Fruit fly (Drosophila melanogaster): Measurements from ENCODE around the gene CG31909.

CG31909 gene

dm6 chr2L:7256144-7256543 is 1.2 kb upstream of the CG31909 start:
- TF ChIP-seq CG1620 (GFP tag; optimal IDR thresholded peaks at IDR 0.05) (no peak), CG12768 (GFP tag; optimal IDR thresholded peaks at IDR 0.05) (no peak), CG33017 (tag; optimal IDR thresholded peaks at IDR 0.05) (no peak), Mnt (GFP tag; optimal IDR thresholded peaks at IDR 0.05) (no peak), Crg-1 (GFP tag; optimal IDR thresholded peaks at IDR 0.05) (no peak), cnc (optimal IDR thresholded peaks at IDR 0.05) (no peak)

DNA sequence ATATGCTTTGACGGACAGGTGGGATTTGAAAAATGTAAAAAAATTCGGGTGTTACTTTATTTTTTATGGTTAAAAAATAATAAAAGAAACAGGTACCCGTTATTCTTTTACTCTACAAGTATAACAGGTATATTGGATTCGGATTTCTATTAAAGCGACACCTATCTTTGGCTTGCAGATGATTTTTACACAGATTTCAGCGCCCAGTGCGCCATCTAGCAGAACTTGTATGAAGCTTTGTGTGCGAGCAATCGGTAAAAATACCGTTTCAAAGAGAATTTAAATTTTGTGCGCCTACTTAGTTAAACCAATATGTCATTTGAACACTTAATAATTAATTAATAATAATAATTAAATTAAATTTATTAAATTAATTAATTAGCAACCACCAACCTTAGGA is 793 bp downstream of the CG31909 start:
- TF ChIP-seq tj (GFP tag; optimal IDR thresholded peaks at IDR 0.05) (no peak), CG14711 (tag; optimal IDR thresholded peaks at IDR 0.05) (no peak), CG1620 (GFP tag; optimal IDR thresholded peaks at IDR 0.05) (peak; percentile 18), CG5204 (GFP tag; optimal IDR thresholded peaks at IDR 0.05) (no peak), toe (GFP tag; optimal IDR thresholded peaks at IDR 0.05) (no peak), Clk (GFP tag; optimal IDR thresholded peaks at IDR 0.05) (no peak), Hr96 (GFP tag; optimal IDR thresholded peaks at IDR 0.05) (peak; percentile 20)

dm6 chr2L:7259500-7259899 is 2.2 kb downstream of the CG31909 start:
- TF ChIP-seq CG1620 (GFP tag; optimal IDR thresholded peaks at IDR 0.05) (no peak), toe (GFP tag; optimal IDR thresholded peaks at IDR 0.05) (no peak), CG14711 (tag; optimal IDR thresholded peaks at IDR 0.05) (no peak), Crg-1 (GFP tag; optimal IDR thresholded peaks at IDR 0.05) (no peak), CG5204 (GFP tag; optimal IDR thresholded peaks at IDR 0.05) (no peak), kay (GFP tag; ENCODE audit: borderline replicate concordance) (no peak), Clk (GFP tag; optimal IDR thresholded peaks at IDR 0.05) (no peak), Mnt (GFP tag; optimal IDR thresholded peaks at IDR 0.05) (no peak), bab1 (GFP tag; optimal IDR thresholded peaks at IDR 0.05) (no peak)

DNA sequence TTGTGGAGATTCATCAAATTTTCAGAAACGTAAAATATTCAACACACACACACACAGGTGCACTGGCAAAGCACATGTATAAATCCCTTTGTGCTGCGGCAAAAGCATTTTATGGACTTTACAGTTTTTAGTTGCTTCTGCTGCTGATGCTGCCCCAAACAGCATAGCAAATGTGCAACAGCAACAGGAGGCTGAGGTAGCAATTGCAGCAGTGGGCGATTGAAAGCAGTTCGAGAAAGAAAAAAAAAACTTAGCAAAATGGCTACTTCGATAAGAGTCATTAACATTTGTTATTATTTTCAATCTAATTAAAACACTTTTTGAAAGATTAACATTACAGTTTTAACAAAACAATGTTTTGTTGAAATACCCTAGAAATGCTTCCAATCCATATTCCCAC is 2.9 kb downstream of the CG31909 start:
- peak; percentile 72 for TF ChIP-seq kay (GFP tag; ENCODE audit: borderline replicate concordance)
- no peak for TF ChIP-seq ovo (GFP tag; optimal IDR thresholded peaks at IDR 0.05)
- TF ChIP-seq CG33017 (tag; optimal IDR thresholded peaks at IDR 0.05), result no peak
- no peak for TF ChIP-seq bab1 (GFP tag; optimal IDR thresholded peaks at IDR 0.05)
- no peak for TF ChIP-seq cnc (optimal IDR thresholded peaks at IDR 0.05)
- TF ChIP-seq Hr96 (GFP tag; optimal IDR thresholded peaks at IDR 0.05), result no peak

- no peak for TF ChIP-seq CG7045 (GFP tag; optimal IDR thresholded peaks at IDR 0.05)
- no peak for TF ChIP-seq CG33017 (tag; optimal IDR thresholded peaks at IDR 0.05)
- no peak for TF ChIP-seq Hr96 (GFP tag; optimal IDR thresholded peaks at IDR 0.05)
- TF ChIP-seq bab1 (GFP tag; optimal IDR thresholded peaks at IDR 0.05), result no peak
- TF ChIP-seq cnc (optimal IDR thresholded peaks at IDR 0.05), result no peak
- TF ChIP-seq ovo (GFP tag; optimal IDR thresholded peaks at IDR 0.05), result no peak
- TF ChIP-seq CG12768 (GFP tag; optimal IDR thresholded peaks at IDR 0.05), result no peak
- TF ChIP-seq CG1620 (GFP tag; optimal IDR thresholded peaks at IDR 0.05), result no peak
- no peak for TF ChIP-seq Mnt (GFP tag; optimal IDR thresholded peaks at IDR 0.05)
- no peak for TF ChIP-seq toe (GFP tag; optimal IDR thresholded peaks at IDR 0.05)
- TF ChIP-seq kay (GFP tag; ENCODE audit: borderline replicate concordance), result no peak
- TF ChIP-seq cic (GFP tag; optimal IDR thresholded peaks at IDR 0.05), result no peak
- no peak for TF ChIP-seq CG5204 (GFP tag; optimal IDR thresholded peaks at IDR 0.05)
- no peak for TF ChIP-seq tj (GFP tag; optimal IDR thresholded peaks at IDR 0.05)
- TF ChIP-seq CG7101 (tag; optimal IDR thresholded peaks at IDR 0.05), result no peak
Observed at dm6 chr2L:7261989-7262388, 4.7 kb downstream of the CG31909 start.

DNA sequence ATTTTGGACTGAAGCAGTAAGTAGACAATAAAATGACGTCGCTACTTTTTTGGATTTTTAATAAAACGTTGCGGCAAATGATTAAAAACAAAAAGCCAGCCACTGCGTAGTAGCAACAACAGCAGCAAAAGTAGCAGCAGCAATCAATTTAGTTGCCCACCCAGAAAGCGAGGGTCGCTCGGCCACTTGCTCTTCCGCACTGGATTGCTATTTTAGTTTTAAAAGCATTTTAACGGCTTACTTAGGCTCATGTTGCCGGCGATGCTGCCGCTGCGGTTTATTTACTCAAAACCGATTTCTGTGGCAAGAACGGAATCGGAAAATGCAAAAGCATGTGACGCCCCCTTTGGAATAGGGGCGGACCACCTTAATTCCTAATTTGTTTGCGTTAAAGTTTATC is 5.3 kb downstream of the CG31909 start:
- TF ChIP-seq toe (GFP tag; optimal IDR thresholded peaks at IDR 0.05) (no peak), CG7045 (GFP tag; optimal IDR thresholded peaks at IDR 0.05) (no peak), Hr96 (GFP tag; optimal IDR thresholded peaks at IDR 0.05) (no peak), CG11617 (GFP tag; optimal IDR thresholded peaks at IDR 0.05) (no peak), CG14711 (tag; optimal IDR thresholded peaks at IDR 0.05) (no peak), CG1620 (GFP tag; optimal IDR thresholded peaks at IDR 0.05) (no peak), CG33017 (tag; optimal IDR thresholded peaks at IDR 0.05) (no peak), CG5204 (GFP tag; optimal IDR thresholded peaks at IDR 0.05) (no peak), cnc (optimal IDR thresholded peaks at IDR 0.05) (no peak), CG12768 (GFP tag; optimal IDR thresholded peaks at IDR 0.05) (no peak), ovo (GFP tag; optimal IDR thresholded peaks at IDR 0.05) (no peak), cic (GFP tag; optimal IDR thresholded peaks at IDR 0.05) (no peak), Clk (GFP tag; optimal IDR thresholded peaks at IDR 0.05) (no peak), kay (GFP tag; ENCODE audit: borderline replicate concordance) (no peak), tj (GFP tag; optimal IDR thresholded peaks at IDR 0.05) (no peak), bab1 (GFP tag; optimal IDR thresholded peaks at IDR 0.05) (no peak), CG7101 (tag; optimal IDR thresholded peaks at IDR 0.05) (no peak)

DNA sequence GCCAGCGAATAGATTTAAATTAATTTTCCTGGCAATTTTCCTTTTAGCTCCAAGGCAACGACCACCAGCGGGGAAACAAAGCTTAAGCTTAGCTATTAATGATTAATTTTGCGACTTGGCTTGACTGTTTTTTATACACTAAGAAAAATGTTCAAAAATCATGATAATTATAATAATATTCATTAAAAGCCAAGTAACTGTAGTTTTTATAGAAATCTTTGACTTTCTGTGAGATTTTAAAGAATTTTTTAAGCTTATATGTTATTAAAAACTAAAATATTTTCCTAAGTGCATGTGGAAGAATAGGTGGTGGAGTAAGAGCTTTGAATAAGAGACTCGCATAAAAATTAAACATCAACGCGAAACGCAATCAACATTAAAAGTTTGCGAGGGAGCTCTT is 7.1 kb downstream of the CG31909 start:
- TF ChIP-seq Crg-1 (GFP tag; optimal IDR thresholded peaks at IDR 0.05), result no peak
- TF ChIP-seq ovo (GFP tag; optimal IDR thresholded peaks at IDR 0.05), result no peak
- TF ChIP-seq CG5204 (GFP tag; optimal IDR thresholded peaks at IDR 0.05), result no peak
- no peak for TF ChIP-seq toe (GFP tag; optimal IDR thresholded peaks at IDR 0.05)
- TF ChIP-seq CG12768 (GFP tag; optimal IDR thresholded peaks at IDR 0.05), result no peak
- TF ChIP-seq CG7045 (GFP tag; optimal IDR thresholded peaks at IDR 0.05), result no peak

Measured in whole organism, adult.